Fruit fly (Drosophila melanogaster): ENCODE measurements around the gene CG31431.

DNA sequence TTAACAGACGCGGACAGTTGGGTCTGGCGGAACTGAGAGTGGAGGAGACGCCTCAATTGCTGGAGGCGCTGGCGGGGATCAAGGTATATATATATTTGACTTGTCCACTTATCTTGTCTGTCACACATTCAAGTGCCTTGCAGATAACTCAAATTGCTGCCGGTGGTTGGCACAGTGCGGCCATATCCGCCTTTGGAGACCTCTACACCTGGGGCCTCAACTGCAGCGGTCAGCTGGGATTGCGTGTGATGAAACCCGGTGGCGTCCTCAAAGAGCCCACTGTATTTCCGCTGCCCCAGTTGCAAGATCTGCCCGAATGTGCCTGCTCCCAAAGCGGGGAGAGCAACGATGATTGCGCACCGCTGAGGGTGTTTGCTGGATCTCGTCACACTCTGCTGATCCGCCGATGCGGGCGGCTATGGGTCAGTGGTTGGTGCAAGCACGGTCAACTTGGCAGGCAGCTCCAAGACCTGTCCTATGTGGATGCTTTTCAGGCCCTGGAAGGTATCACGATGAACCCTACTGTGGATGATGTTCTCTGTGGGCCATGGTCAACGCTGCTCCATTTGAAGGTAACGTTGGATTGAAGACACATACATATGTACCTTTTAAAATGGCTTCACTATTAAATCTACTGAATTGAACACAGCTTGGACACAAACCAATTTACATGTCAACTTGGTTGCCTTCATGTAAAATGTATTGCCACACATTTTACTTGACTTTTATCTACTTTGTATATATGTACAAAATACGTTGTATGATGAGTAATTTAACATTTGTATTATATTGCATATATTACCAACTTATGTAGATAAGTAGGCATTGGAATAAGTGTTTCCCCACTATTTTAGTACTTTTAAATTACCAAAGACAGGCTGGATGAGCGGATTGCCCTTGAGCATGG, 18.5 kb downstream of the CG31431 start, which contains the start of gene CG43844:
- no peak for TF ChIP-seq GATAd (GFP tag; optimal IDR thresholded peaks at IDR 0.05)
- TF ChIP-seq usp (GFP tag; optimal IDR thresholded peaks at IDR 0.05) = no peak
- no peak for TF ChIP-seq Jra (GFP tag; optimal IDR thresholded peaks at IDR 0.05)
- peak; percentile 6 for TF ChIP-seq ey (GFP tag; optimal IDR thresholded peaks at IDR 0.05)
- no peak for TF ChIP-seq Dfd (GFP tag; optimal IDR thresholded peaks at IDR 0.05)
- no peak for TF ChIP-seq sage (GFP tag; optimal IDR thresholded peaks at IDR 0.05)
- TF ChIP-seq Hr83 (GFP tag; optimal IDR thresholded peaks at IDR 0.05; ENCODE audit: poor library complexity, severe bottlenecking) = no peak
- peak; percentile 45 for TF ChIP-seq fru (GFP tag; optimal IDR thresholded peaks at IDR 0.05)
- TF ChIP-seq foxo (GFP tag; optimal IDR thresholded peaks at IDR 0.05) = peak in 1 of 2 experiments; percentile 35
- TF ChIP-seq CG32264 (GFP tag; optimal IDR thresholded peaks at IDR 0.05) = no peak
- peak; percentile 0 for TF ChIP-seq h (GFP tag; optimal IDR thresholded peaks at IDR 0.05)
- TF ChIP-seq psq (GFP tag; optimal IDR thresholded peaks at IDR 0.05) = no peak
